Worm (Caenorhabditis elegans) whole organism, midembryonic: ENCODE measurements around the gene clec-85.

Experiments
- T22C8.4 ChIP-seq: fragments of 200-800 bp; sonication (Bioruptor generic); IDR thresholded peaks from 2 replicates; pipeline ENCODE4 v1.3.6; 2022; ENCODE audit warnings: missing genetic modification characterization, missing compliant biosample characterization
- flt-1 ChIP-seq: fragments of 200-800 bp; sonication (Bioruptor generic); IDR thresholded peaks from 2 replicates; pipeline ENCODE4 v1.3.6; 2022; ENCODE audit warnings: missing genetic modification characterization, missing compliant biosample characterization
- med-1 ChIP-seq: sonication (generic microtip); optimal IDR thresholded peaks from 2 replicates; lab custom pipeline; 2017; ENCODE audit warnings: missing genetic modification characterization, mild to moderate bottlenecking, missing compliant biosample characterization, antibody characterized with exemption, missing genetic modification reagents; ENCODE audit not compliant: insufficient read depth
- ref-1 ChIP-seq: fragments of 200-800 bp; sonication (Bioruptor generic); conservative IDR thresholded peaks from 2 replicates; pipeline ENCODE4 v1.3.6; 2022; ENCODE audit warnings: missing genetic modification reagents, missing genetic modification characterization, missing compliant biosample characterization
- ztf-23 ChIP-seq: fragments of 200-800 bp; sonication (Bioruptor generic); IDR thresholded peaks from 2 replicates; pipeline ENCODE4 v1.3.6; 2022; ENCODE audit warnings: missing genetic modification reagents, missing genetic modification characterization, missing compliant biosample characterization

DNA sequence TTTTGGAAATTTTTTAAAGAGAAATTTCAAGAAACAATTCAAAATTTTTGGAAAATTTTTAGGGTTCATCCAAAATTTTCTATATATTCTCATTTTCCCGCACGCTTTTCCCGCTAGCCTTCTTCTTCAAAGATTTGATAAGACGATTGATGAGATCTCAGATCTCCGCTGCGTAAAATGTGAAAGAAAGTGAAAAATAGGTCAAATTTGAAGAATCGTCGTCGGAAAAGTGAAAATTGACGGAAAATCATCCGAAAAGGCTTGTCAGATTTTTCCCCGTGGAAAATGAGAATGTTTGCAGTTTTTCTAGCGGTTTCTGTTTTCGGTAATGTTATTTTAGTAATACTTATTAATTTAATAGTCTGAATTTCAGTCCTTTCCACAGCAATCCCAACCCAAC is 41.5 kb upstream of the clec-85 start, which contains the start of gene Y54G2A.76:
- no peak for TF ChIP-seq T22C8.4 (GFP tag; lab: Robert Waterston, UW)
- no peak for TF ChIP-seq flt-1 (GFP tag; lab: Robert Waterston, UW)
- TF ChIP-seq med-1 (GFP tag; lab: Kevin White, UChicago) = no peak
- no peak for TF ChIP-seq ref-1
- TF ChIP-seq ztf-23 (GFP tag; lab: Robert Waterston, UW) = no peak
